Fruit fly (Drosophila melanogaster): Measurements from ENCODE around the gene Adi1.

Gene Adi1

dm6 chr3L:10696635-10697412 lies 33.6 kb downstream of the Adi1 start, which contains the start of gene NijA:
NijA (minus strand) TSS chr3L:10696877.
- TF ChIP-seq Mnt (GFP tag; optimal IDR thresholded peaks at IDR 0.05): peak; percentile 2
- peak; percentile 81 for TF ChIP-seq CG33017 (tag; optimal IDR thresholded peaks at IDR 0.05)
- peak; percentile 70 for TF ChIP-seq CG7101 (tag; optimal IDR thresholded peaks at IDR 0.05)
- no peak for TF ChIP-seq tj (GFP tag; optimal IDR thresholded peaks at IDR 0.05)
- no peak for TF ChIP-seq ovo (GFP tag; optimal IDR thresholded peaks at IDR 0.05)
- TF ChIP-seq CG14711 (tag; optimal IDR thresholded peaks at IDR 0.05): peak; percentile 83
- TF ChIP-seq bab1 (GFP tag; optimal IDR thresholded peaks at IDR 0.05): no peak
- no peak for TF ChIP-seq CG1620 (GFP tag; optimal IDR thresholded peaks at IDR 0.05)
- peak; percentile 5 for TF ChIP-seq cic (GFP tag; optimal IDR thresholded peaks at IDR 0.05)

DNA sequence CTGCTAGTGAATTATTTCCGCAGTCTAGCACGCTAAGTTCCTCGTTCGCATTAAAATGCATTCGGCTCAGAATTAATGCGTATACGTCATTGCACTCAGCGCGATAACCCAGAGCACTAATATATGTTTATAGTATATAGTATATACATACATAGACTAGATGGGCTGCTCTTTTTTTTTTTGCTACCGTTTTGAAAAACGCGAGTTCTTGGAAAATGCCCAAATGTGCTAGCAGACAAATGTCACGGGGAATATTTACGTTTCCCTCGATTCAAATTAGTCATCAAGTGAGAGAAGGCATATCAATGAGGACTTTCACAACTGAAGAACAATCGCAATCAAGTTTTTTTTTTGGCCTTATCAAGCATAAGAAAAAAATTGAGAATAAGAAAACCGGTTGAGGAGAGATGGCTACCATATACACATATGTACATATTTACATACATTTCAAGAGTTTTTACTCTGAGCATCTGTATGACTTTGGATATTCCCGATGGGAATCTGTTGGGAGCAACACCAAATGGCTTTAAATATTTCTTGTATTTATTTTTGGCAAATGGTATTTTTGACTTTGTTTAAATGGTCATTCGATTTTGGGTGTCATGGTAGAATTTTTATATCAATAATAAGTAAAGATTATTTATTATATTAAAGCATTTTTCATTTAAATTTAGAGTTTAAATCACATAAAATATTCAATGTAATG lies 34.4 kb downstream of the Adi1 start:
- TF ChIP-seq CG7045 (GFP tag; optimal IDR thresholded peaks at IDR 0.05) (no peak), kay (GFP tag; ENCODE audit: borderline replicate concordance) (peak; percentile 93), CG12768 (GFP tag; optimal IDR thresholded peaks at IDR 0.05) (no peak), Crg-1 (GFP tag; optimal IDR thresholded peaks at IDR 0.05) (no peak), cic (GFP tag; optimal IDR thresholded peaks at IDR 0.05) (peak; percentile 30), CG7101 (tag; optimal IDR thresholded peaks at IDR 0.05) (no peak), pad (GFP tag; optimal IDR thresholded peaks at IDR 0.05) (no peak)

- peak; percentile 46 for TF ChIP-seq CG12768 (GFP tag; optimal IDR thresholded peaks at IDR 0.05)
- no peak for TF ChIP-seq CG33017 (tag; optimal IDR thresholded peaks at IDR 0.05)
- peak; percentile 5 for TF ChIP-seq Mnt (GFP tag; optimal IDR thresholded peaks at IDR 0.05)
- TF ChIP-seq CG1620 (GFP tag; optimal IDR thresholded peaks at IDR 0.05): peak; percentile 38
- TF ChIP-seq Clk (GFP tag; optimal IDR thresholded peaks at IDR 0.05): no peak
- TF ChIP-seq bab1 (GFP tag; optimal IDR thresholded peaks at IDR 0.05): no peak
- TF ChIP-seq cic (GFP tag; optimal IDR thresholded peaks at IDR 0.05): no peak
- TF ChIP-seq tj (GFP tag; optimal IDR thresholded peaks at IDR 0.05): no peak
- TF ChIP-seq Crg-1 (GFP tag; optimal IDR thresholded peaks at IDR 0.05): peak; percentile 7
- TF ChIP-seq kay (GFP tag; ENCODE audit: borderline replicate concordance): no peak
- TF ChIP-seq Hr96 (GFP tag; optimal IDR thresholded peaks at IDR 0.05): no peak
- no peak for TF ChIP-seq CG5204 (GFP tag; optimal IDR thresholded peaks at IDR 0.05)
- no peak for TF ChIP-seq cnc (optimal IDR thresholded peaks at IDR 0.05)
- no peak for TF ChIP-seq toe (GFP tag; optimal IDR thresholded peaks at IDR 0.05)
- TF ChIP-seq CG7045 (GFP tag; optimal IDR thresholded peaks at IDR 0.05): peak; percentile 43
- peak; percentile 59 for TF ChIP-seq pad (GFP tag; optimal IDR thresholded peaks at IDR 0.05)
- TF ChIP-seq CG11617 (GFP tag; optimal IDR thresholded peaks at IDR 0.05): no peak
- TF ChIP-seq CG14711 (tag; optimal IDR thresholded peaks at IDR 0.05): peak; percentile 38
- peak; percentile 17 for TF ChIP-seq ovo (GFP tag; optimal IDR thresholded peaks at IDR 0.05)
- TF ChIP-seq CG7101 (tag; optimal IDR thresholded peaks at IDR 0.05): peak; percentile 66
Measured at dm6 chr3L:10698182-10698581, 35.0 kb downstream of the Adi1 start.

- TF ChIP-seq CG33017 (tag; optimal IDR thresholded peaks at IDR 0.05) (no peak), CG5204 (GFP tag; optimal IDR thresholded peaks at IDR 0.05) (no peak), pad (GFP tag; optimal IDR thresholded peaks at IDR 0.05) (no peak), CG14711 (tag; optimal IDR thresholded peaks at IDR 0.05) (no peak), toe (GFP tag; optimal IDR thresholded peaks at IDR 0.05) (no peak), CG1620 (GFP tag; optimal IDR thresholded peaks at IDR 0.05) (no peak), cic (GFP tag; optimal IDR thresholded peaks at IDR 0.05) (no peak), CG11617 (GFP tag; optimal IDR thresholded peaks at IDR 0.05) (no peak), tj (GFP tag; optimal IDR thresholded peaks at IDR 0.05) (no peak), ovo (GFP tag; optimal IDR thresholded peaks at IDR 0.05) (no peak), bab1 (GFP tag; optimal IDR thresholded peaks at IDR 0.05) (no peak), CG7045 (GFP tag; optimal IDR thresholded peaks at IDR 0.05) (no peak), Hr96 (GFP tag; optimal IDR thresholded peaks at IDR 0.05) (no peak), kay (GFP tag; ENCODE audit: borderline replicate concordance) (no peak)
Measured at dm6 chr3L:10702216-10702615, 39.0 kb downstream of the Adi1 start.

- TF ChIP-seq CG7045 (GFP tag; optimal IDR thresholded peaks at IDR 0.05) (peak; percentile 15), CG33017 (tag; optimal IDR thresholded peaks at IDR 0.05) (no peak)
Measured at dm6 chr3L:10704482-10704993, 41.4 kb downstream of the Adi1 start.

dm6 chr3L:10709132-10709531 lies 46.0 kb downstream of the Adi1 start:
- TF ChIP-seq kay (GFP tag; ENCODE audit: borderline replicate concordance) (no peak), CG12768 (GFP tag; optimal IDR thresholded peaks at IDR 0.05) (no peak), pad (GFP tag; optimal IDR thresholded peaks at IDR 0.05) (no peak), Mnt (GFP tag; optimal IDR thresholded peaks at IDR 0.05) (no peak)
